Fruit fly (Drosophila melanogaster) whole organism, embryonic: ENCODE results near the gene Rab39.

Experiments
- Atf-2 ChIP-seq: fragments of 200-800 bp; sonication (Bioruptor generic); optimal IDR thresholded peaks from 2 replicates; lab custom pipeline; 2016; ENCODE audit warnings: missing biosample characterization, missing genetic modification characterization
- Atf6 ChIP-seq: fragments of 200-800 bp; sonication (Bioruptor generic); IDR thresholded peaks from 2 replicates; pipeline ENCODE4 v1.3.6; 2022; ENCODE audit warnings: missing biosample characterization, missing genetic modification characterization
- Awh ChIP-seq: fragments of 200-800 bp; sonication (Bioruptor generic); IDR thresholded peaks from 2 replicates; pipeline ENCODE4, ENCODE4 v1.3.6; 2022; ENCODE audit warnings: missing biosample characterization, missing genetic modification characterization
- CG10565 ChIP-seq: fragments of 200-800 bp; sonication (Bioruptor generic); optimal IDR thresholded peaks from 3 replicates; lab custom pipeline; 2016; ENCODE audit warnings: missing biosample characterization, mild to moderate bottlenecking, missing genetic modification characterization
- CG11247 ChIP-seq: fragments of 200-800 bp; sonication (Bioruptor generic); IDR thresholded peaks from 2 replicates; pipeline ENCODE4 v1.3.6; 2022; ENCODE audit warnings: missing biosample characterization, missing genetic modification characterization
- CG12071 ChIP-seq: fragments of 200-800 bp; sonication (Bioruptor generic); optimal IDR thresholded peaks from 3 replicates; lab custom pipeline; 2018; ENCODE audit warnings: missing biosample characterization, mild to moderate bottlenecking, missing genetic modification characterization
- CG13296 ChIP-seq: fragments of 200-800 bp; sonication (Bioruptor generic); optimal IDR thresholded peaks from 3 replicates; lab custom pipeline; 2018; ENCODE audit warnings: missing biosample characterization, mild to moderate bottlenecking, missing genetic modification characterization
- CG14710 ChIP-seq: fragments of 200-800 bp; sonication (Bioruptor generic); optimal IDR thresholded peaks from 3 replicates; lab custom pipeline; 2019; ENCODE audit warnings: missing biosample characterization, mild to moderate bottlenecking, missing genetic modification characterization, moderate library complexity
- CG1603 ChIP-seq: fragments of 200-800 bp; sonication (Bioruptor generic); optimal IDR thresholded peaks from 2 replicates; lab custom pipeline; 2019; ENCODE audit warnings: missing biosample characterization, mild to moderate bottlenecking, missing genetic modification characterization, moderate library complexity
- CG17186 ChIP-seq: fragments of 200-800 bp; sonication (Bioruptor generic); optimal IDR thresholded peaks from 3 replicates; lab custom pipeline; 2017; ENCODE audit warnings: missing biosample characterization, missing genetic modification reagents, missing genetic modification characterization
- CG17568 ChIP-seq: fragments of 200-800 bp; sonication (Bioruptor generic); optimal IDR thresholded peaks from 2 replicates; lab custom pipeline; 2018; ENCODE audit warnings: missing biosample characterization, mild to moderate bottlenecking, missing genetic modification characterization, moderate library complexity
- CG2712 ChIP-seq: fragments of 200-800 bp; optimal IDR thresholded peaks from 3 replicates; lab custom pipeline; 2019; ENCODE audit warnings: missing biosample characterization, mild to moderate bottlenecking, missing genetic modification characterization, moderate library complexity
- CG30431 ChIP-seq: fragments of 200-800 bp; sonication (Bioruptor generic); optimal IDR thresholded peaks from 2 replicates; lab custom pipeline; 2017; ENCODE audit warnings: missing biosample characterization, missing genetic modification characterization
- CG3065 ChIP-seq: fragments of 200-800 bp; sonication (Bioruptor generic); optimal IDR thresholded peaks from 2 replicates; lab custom pipeline; 2016; ENCODE audit warnings: missing biosample characterization, missing genetic modification characterization
- CG3163 ChIP-seq: fragments of 200-800 bp; sonication (Bioruptor generic); optimal IDR thresholded peaks from 3 replicates; lab custom pipeline; 2016; ENCODE audit warnings: missing biosample characterization, missing genetic modification characterization
- CG3838 ChIP-seq: fragments of 200-800 bp; sonication (Bioruptor generic); optimal IDR thresholded peaks from 3 replicates; lab custom pipeline; 2016; ENCODE audit warnings: missing biosample characterization, missing genetic modification characterization
- CG8290 ChIP-seq, 3 experiments: fragments of 200-800 bp; sonication (Bioruptor generic); optimal IDR thresholded peaks; 2 replicates each; lab custom pipeline; 2016 to 2019; ENCODE audit warnings: missing biosample characterization in 3 of 3, missing genetic modification characterization in 3 of 3, mild to moderate bottlenecking in 2 of 3, moderate library complexity in 1 of 3
- CG9876 ChIP-seq: fragments of 200-800 bp; sonication (Bioruptor generic); optimal IDR thresholded peaks from 2 replicates; lab custom pipeline; 2016; ENCODE audit warnings: missing biosample characterization, missing genetic modification characterization
- CHES-1-like ChIP-seq: fragments of 200-800 bp; sonication (Bioruptor generic); optimal IDR thresholded peaks from 2 replicates; lab custom pipeline; 2016; ENCODE audit warnings: missing biosample characterization, missing genetic modification characterization
- CoRest ChIP-seq: fragments of 200-800 bp; sonication (Bioruptor generic); optimal IDR thresholded peaks from 3 replicates; lab custom pipeline; 2018; ENCODE audit warnings: missing biosample characterization, mild to moderate bottlenecking, missing genetic modification characterization, moderate library complexity
- Dfd ChIP-seq, 2 experiments: fragments of >200 bp; optimal IDR thresholded peaks; 2 replicates each; lab custom pipeline; 2017; ENCODE audit warnings: missing biosample characterization in 2 of 2, missing genetic modification characterization in 2 of 2
- Dp ChIP-seq: fragments of 200-800 bp; sonication (Bioruptor generic); optimal IDR thresholded peaks from 2 replicates; lab custom pipeline; 2018; ENCODE audit warnings: missing biosample characterization, mild to moderate bottlenecking, missing genetic modification characterization, moderate library complexity
- Hr78 ChIP-seq, 2 experiments: fragments of 200-800 bp in 1 of 2; fragments of >200 bp in 1 of 2; sonication (Bioruptor generic) in 1 of 2; optimal IDR thresholded peaks; 2 replicates each; lab custom pipeline; 2017 to 2019; ENCODE audit warnings: missing biosample characterization in 2 of 2, missing genetic modification characterization in 2 of 2, mild to moderate bottlenecking in 1 of 2, moderate library complexity in 1 of 2
- Max ChIP-seq: fragments of 200-800 bp; sonication (Bioruptor generic); optimal IDR thresholded peaks from 2 replicates; lab custom pipeline; 2016; ENCODE audit warnings: missing biosample characterization, mild to moderate bottlenecking, missing genetic modification characterization
- Taf1 ChIP-seq: fragments of 200-800 bp; sonication (Bioruptor generic); IDR thresholded peaks from 2 replicates; pipeline ENCODE4 v1.3.6; 2022; ENCODE audit warnings: missing biosample characterization, missing genetic modification characterization
- Trl ChIP-seq, 3 experiments: fragments of >200 bp in 2 of 3; fragments of 200-800 bp in 1 of 3; sonication (Bioruptor generic) in 1 of 3; optimal IDR thresholded peaks; 2 replicates in 1 of 3; 3 replicates in 2 of 3; lab custom pipeline; 2016 to 2017; ENCODE audit warnings: missing biosample characterization in 1 of 3, missing genetic modification characterization in 1 of 3
- Usf ChIP-seq: fragments of 200-800 bp; sonication (Bioruptor generic); optimal IDR thresholded peaks from 2 replicates; lab custom pipeline; 2017; ENCODE audit warnings: missing genotype, missing biosample characterization, missing genetic modification characterization
- Xbp1 ChIP-seq: fragments of 200-800 bp; sonication (Bioruptor generic); optimal IDR thresholded peaks from 3 replicates; lab custom pipeline; 2016; ENCODE audit warnings: missing biosample characterization, mild to moderate bottlenecking, missing genetic modification characterization
- YL-1 ChIP-seq: fragments of 200-800 bp; sonication (Bioruptor generic); optimal IDR thresholded peaks from 3 replicates; lab custom pipeline; 2017; ENCODE audit warnings: missing biosample characterization, mild to moderate bottlenecking, missing genetic modification characterization
- cad ChIP-seq: fragments of >200 bp; optimal IDR thresholded peaks from 2 replicates; lab custom pipeline; 2017; ENCODE audit warnings: missing biosample characterization, missing genetic modification characterization
- caup ChIP-seq: fragments of 200-800 bp; sonication (Bioruptor generic); optimal IDR thresholded peaks from 3 replicates; lab custom pipeline; 2017; ENCODE audit warnings: missing biosample characterization, mild to moderate bottlenecking, missing genetic modification characterization, moderate library complexity; ENCODE audit not compliant: severe bottlenecking
- cg ChIP-seq: fragments of 200-800 bp; sonication (Bioruptor generic); optimal IDR thresholded peaks from 3 replicates; lab custom pipeline; 2019; ENCODE audit warnings: missing biosample characterization, mild to moderate bottlenecking, missing genetic modification characterization, moderate library complexity
- chn ChIP-seq: fragments of 200-800 bp; sonication (Bioruptor generic); optimal IDR thresholded peaks from 2 replicates; lab custom pipeline; 2016; ENCODE audit warnings: missing biosample characterization, missing genetic modification characterization
- cwo ChIP-seq: fragments of 200-800 bp; sonication (Bioruptor generic); optimal IDR thresholded peaks from 3 replicates; lab custom pipeline; 2017; ENCODE audit warnings: missing biosample characterization, missing genetic modification characterization, mild to moderate bottlenecking, moderate library complexity, missing genetic modification reagents
- grau ChIP-seq: fragments of 200-800 bp; optimal IDR thresholded peaks from 3 replicates; lab custom pipeline; 2019; ENCODE audit warnings: missing biosample characterization, mild to moderate bottlenecking, missing genetic modification characterization, moderate library complexity
- grn ChIP-seq: fragments of 200-800 bp; sonication (Bioruptor generic); optimal IDR thresholded peaks from 3 replicates; lab custom pipeline; 2017; ENCODE audit warnings: missing biosample characterization, missing genetic modification characterization
- h ChIP-seq: fragments of >200 bp; optimal IDR thresholded peaks from 2 replicates; lab custom pipeline; 2017
- lab ChIP-seq: fragments of 200-800 bp; sonication (Bioruptor generic); optimal IDR thresholded peaks from 3 replicates; lab custom pipeline; 2017; ENCODE audit warnings: missing biosample characterization, missing genetic modification characterization, mild to moderate bottlenecking, moderate library complexity, missing genetic modification reagents
- nom ChIP-seq: fragments of 200-800 bp; sonication (Bioruptor generic); optimal IDR thresholded peaks from 2 replicates; lab custom pipeline; 2017; ENCODE audit warnings: missing biosample characterization, missing genetic modification characterization, mild to moderate bottlenecking, moderate library complexity, missing genetic modification reagents
- pan ChIP-seq, 4 experiments: fragments of >200 bp in 3 of 4; fragments of 200-800 bp in 1 of 4; sonication (Bioruptor generic) in 1 of 4; optimal IDR thresholded peaks in 3 of 4; IDR thresholded peaks in 1 of 4; 2 replicates each; pipeline versions ENCODE4 v1.3.6 to Lab custom; 2017 to 2022; ENCODE audit warnings: missing biosample characterization in 2 of 4, missing genetic modification characterization in 2 of 4, mixed read lengths in 1 of 4
- pho ChIP-seq: fragments of 200-800 bp; sonication (Bioruptor generic); optimal IDR thresholded peaks from 2 replicates; lab custom pipeline; 2016; ENCODE audit warnings: missing biosample characterization, missing genetic modification characterization
- pnt ChIP-seq: fragments of 200-800 bp; sonication (Bioruptor generic); optimal IDR thresholded peaks from 3 replicates; lab custom pipeline; 2016; ENCODE audit warnings: missing biosample characterization, missing genetic modification characterization
- repo ChIP-seq: fragments of 200-800 bp; sonication (Bioruptor generic); optimal IDR thresholded peaks from 2 replicates; lab custom pipeline; 2016; ENCODE audit warnings: missing biosample characterization, missing genetic modification characterization
- row ChIP-seq: fragments of 200-800 bp; sonication (Bioruptor generic); IDR thresholded peaks from 3 replicates; pipeline ENCODE4 v1.3.6; 2022; ENCODE audit warnings: missing biosample characterization, missing genetic modification characterization
- twi ChIP-seq: fragments of 200-800 bp; optimal IDR thresholded peaks from 2 replicates; lab custom pipeline; 2019; ENCODE audit warnings: missing biosample characterization, mild to moderate bottlenecking, missing genetic modification characterization, moderate library complexity
- unc-4 ChIP-seq: fragments of 200-800 bp; sonication (Bioruptor generic); IDR thresholded peaks from 2 replicates; pipeline ENCODE4 v1.3.6; 2022; ENCODE audit warnings: missing biosample characterization, missing genetic modification characterization; ENCODE audit not compliant: partially characterized antibody

Rab39 gene

dm6 chrX:7705175-7706097, 29.3 kb upstream of the Rab39 start (continued):
- peak; percentile 97 for TF ChIP-seq CG2712 (tag; lab: Kevin White, UChicago)
- no peak for TF ChIP-seq Dp (GFP tag; lab: Kevin White, UChicago)
- peak; percentile 93 for TF ChIP-seq CG14710 (tag; lab: Kevin White, UChicago)
- peak; percentile 93 for TF ChIP-seq Atf6 (GFP tag; lab: Robert Waterston, UW)
- peak; percentile 78 for TF ChIP-seq CG1603 (tag; lab: Kevin White, UChicago)
- TF ChIP-seq CG3065 (GFP tag; lab: Kevin White, UChicago): peak; percentile 83
- TF ChIP-seq Max: peak; percentile 96
- peak; percentile 95 for TF ChIP-seq CG13296 (GFP tag; lab: Kevin White, UChicago)
- peak; percentile 56 for TF ChIP-seq CG17186
- peak; percentile 90 for TF ChIP-seq CG30431
- TF ChIP-seq Atf-2 (GFP tag; lab: Kevin White, UChicago): peak; percentile 82
- peak; percentile 51 for TF ChIP-seq CG9876 (GFP tag; lab: Kevin White, UChicago)
- no peak for TF ChIP-seq h (lab: Kevin White, UChicago)
- TF ChIP-seq pnt (GFP tag; lab: Kevin White, UChicago): peak; percentile 74
- TF ChIP-seq chn (GFP tag; lab: Kevin White, UChicago): peak; percentile 90
- no peak for TF ChIP-seq Dfd (GFP tag; optimal IDR thresholded peaks at IDR 0.05; lab: Kevin White, UChicago)
- TF ChIP-seq Usf (GFP tag; lab: Kevin White, UChicago): peak; percentile 92
- peak; percentile 55 for TF ChIP-seq YL-1 (GFP tag; lab: Kevin White, UChicago)
- TF ChIP-seq cg (GFP tag; lab: Kevin White, UChicago): peak; percentile 56
- TF ChIP-seq CG11247 (GFP tag; lab: Robert Waterston, UW): peak; percentile 69; the same call in 1 of the 2 replicates
- peak; percentile 98 for TF ChIP-seq grau
- TF ChIP-seq CHES-1-like (GFP tag; lab: Kevin White, UChicago): peak; percentile 85
- TF ChIP-seq CG3163: peak; percentile 20
- TF ChIP-seq CG3838 (GFP tag; lab: Kevin White, UChicago): peak; percentile 58
- peak; percentile 88 for TF ChIP-seq row
- TF ChIP-seq CG17568 (GFP tag; lab: Kevin White, UChicago): peak; percentile 72
- TF ChIP-seq caup (GFP tag; lab: Kevin White, UChicago): peak; percentile 94
- TF ChIP-seq lab (GFP tag; lab: Kevin White, UChicago): peak; percentile 96
- peak in 1 of 2 experiments; percentile 82 for TF ChIP-seq Hr78 (GFP tag; optimal IDR thresholded peaks at IDR 0.05; lab: Kevin White, UChicago)
- peak; percentile 65 for TF ChIP-seq CG10565
- no peak for TF ChIP-seq pan (optimal IDR thresholded peaks at IDR 0.05; lab: Kevin White, UChicago)
- peak in 1 of 2 experiments; percentile 85 for TF ChIP-seq pan (GFP tag; optimal IDR thresholded peaks at IDR 0.05 in 1 of 2, IDR thresholded peaks at IDR 0.05 in 1 of 2)
- peak; percentile 92 for TF ChIP-seq twi (tag; lab: Kevin White, UChicago)
- peak; percentile 83 for TF ChIP-seq Awh
- no peak for TF ChIP-seq cad
- TF ChIP-seq CG8290 (GFP tag; optimal IDR thresholded peaks at IDR 0.05; lab: Kevin White, UChicago): peak; percentile 90
- peak; percentile 57 to 85 for TF ChIP-seq CG8290 (tag; optimal IDR thresholded peaks at IDR 0.05; lab: Kevin White, UChicago)
- TF ChIP-seq Xbp1 (GFP tag; lab: Kevin White, UChicago): peak; percentile 93
- TF ChIP-seq unc-4 (GFP tag; lab: Robert Waterston, UW): no peak
- peak; percentile 45 for TF ChIP-seq repo (GFP tag; lab: Kevin White, UChicago)
- peak; percentile 7 for TF ChIP-seq nom
- peak; percentile 62 for TF ChIP-seq grn (GFP tag; lab: Kevin White, UChicago)
- peak; percentile 97 for TF ChIP-seq CoRest
- peak; percentile 81 for TF ChIP-seq CG12071 (GFP tag; lab: Kevin White, UChicago)
- TF ChIP-seq Taf1 (GFP tag; lab: Robert Waterston, UW): peak; percentile 78
- TF ChIP-seq pho (GFP tag; lab: Kevin White, UChicago): peak; percentile 83
- TF ChIP-seq Trl (optimal IDR thresholded peaks at IDR 0.05; lab: Kevin White, UChicago): peak; percentile 88 to 91
- peak; percentile 42 for TF ChIP-seq Trl (GFP tag; optimal IDR thresholded peaks at IDR 0.05; lab: Kevin White, UChicago)
- peak; percentile 94 for TF ChIP-seq cwo (GFP tag; lab: Kevin White, UChicago)
